Worm (Caenorhabditis elegans) whole organism, L2 larva: ENCODE results near the gene pals-25.

ENCODE experiments used
- R02D3.7 ChIP-seq: fragments of 150-350 bp; optimal IDR thresholded peaks from 2 replicates; lab custom pipeline; 2014; ENCODE audit warnings: missing biosample characterization, missing genetic modification characterization
- Y55F3AM.14 ChIP-seq: fragments of 200-800 bp; sonication (Bioruptor generic); optimal IDR thresholded peaks from 2 replicates; lab custom pipeline; 2018; ENCODE audit warnings: mild to moderate bottlenecking, missing genetic modification characterization, missing compliant biosample characterization
- blmp-1 ChIP-seq: sonication (generic microtip); optimal IDR thresholded peaks from 2 replicates; lab custom pipeline; 2017; ENCODE audit warnings: missing genetic modification characterization, mild to moderate bottlenecking, missing compliant biosample characterization, antibody characterized with exemption, moderate library complexity; ENCODE audit not compliant: insufficient read depth
- ceh-82 ChIP-seq: fragments of 150-350 bp; optimal IDR thresholded peaks from 2 replicates; lab custom pipeline; 2014; ENCODE audit warnings: missing biosample characterization, missing genetic modification characterization
- egl-27 ChIP-seq: sonication (generic microtip); optimal IDR thresholded peaks from 3 replicates; lab custom pipeline; 2017; ENCODE audit warnings: missing biosample characterization, missing genetic modification reagents, missing genetic modification characterization
- elt-1 ChIP-seq: fragments of 150-350 bp; optimal IDR thresholded peaks from 2 replicates; lab custom pipeline; 2014; ENCODE audit warnings: missing biosample characterization, missing genetic modification characterization
- lin-13 ChIP-seq: fragments of 150-350 bp; optimal IDR thresholded peaks from 2 replicates; lab custom pipeline; 2014; ENCODE audit warnings: missing biosample characterization, missing genetic modification reagents, missing genetic modification characterization
- mab-5 ChIP-seq: fragments of 150-350 bp; optimal IDR thresholded peaks from 2 replicates; lab custom pipeline; 2014; ENCODE audit warnings: missing biosample characterization, missing genetic modification characterization
- nhr-12 ChIP-seq: fragments of 150-350 bp; optimal IDR thresholded peaks from 2 replicates; lab custom pipeline; 2014; ENCODE audit warnings: missing biosample characterization, missing genetic modification characterization
- skn-1 ChIP-seq: sonication (generic microtip); optimal IDR thresholded peaks from 2 replicates; lab custom pipeline; 2017; ENCODE audit warnings: missing biosample characterization, missing genetic modification characterization
- unc-39 ChIP-seq: fragments of 150-350 bp; optimal IDR thresholded peaks from 2 replicates; lab custom pipeline; 2014; ENCODE audit warnings: missing biosample characterization, missing genetic modification characterization
- unc-55 ChIP-seq: fragments of 150-350 bp; sonication (generic microtip); optimal IDR thresholded peaks from 3 replicates; lab custom pipeline; 2014; ENCODE audit warnings: missing biosample characterization, missing genetic modification reagents, missing genetic modification characterization
- zag-1 ChIP-seq: fragments of 150-350 bp; optimal IDR thresholded peaks from 2 replicates; lab custom pipeline; 2014; ENCODE audit warnings: missing biosample characterization, missing genetic modification characterization

DNA sequence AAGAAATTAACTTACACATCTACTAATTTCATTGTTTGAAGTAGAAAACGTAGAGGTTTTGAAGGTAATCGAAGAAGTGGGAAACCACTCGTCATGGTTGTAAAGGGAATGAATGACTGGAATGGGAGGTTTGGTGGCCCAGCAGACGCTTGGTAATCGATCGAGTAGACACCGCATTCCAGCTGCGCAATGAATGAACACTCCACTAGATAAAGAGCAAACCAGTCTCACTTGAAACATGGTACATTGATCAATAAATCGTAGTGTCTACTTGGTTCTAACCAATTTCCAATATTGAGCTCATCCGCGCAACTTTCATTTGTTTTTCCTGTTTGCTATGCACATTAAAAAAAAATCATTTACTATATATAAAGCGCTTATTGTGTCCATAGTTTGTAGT lies 12.1 kb downstream of the pals-25 start, which contains the start of gene fbxb-84:
- TF ChIP-seq lin-13 (GFP tag; lab: Kevin White, UChicago) = no peak
- TF ChIP-seq R02D3.7 (tag; lab: Kevin White, UChicago) = no peak
- no peak for TF ChIP-seq egl-27 (tag; lab: Kevin White, UChicago)
- TF ChIP-seq ceh-82 (tag; lab: Kevin White, UChicago) = no peak
- TF ChIP-seq Y55F3AM.14 = no peak
- TF ChIP-seq elt-1 = no peak
- TF ChIP-seq skn-1 (tag; lab: Kevin White, UChicago) = no peak
- no peak for TF ChIP-seq blmp-1 (tag; lab: Kevin White, UChicago)
- TF ChIP-seq unc-39 (tag; lab: Kevin White, UChicago) = no peak
- no peak for TF ChIP-seq nhr-12 (tag; lab: Kevin White, UChicago)
- TF ChIP-seq unc-55 (GFP tag; lab: Kevin White, UChicago) = no peak
- no peak for TF ChIP-seq mab-5 (tag; lab: Kevin White, UChicago)
- TF ChIP-seq zag-1 (tag; lab: Kevin White, UChicago) = no peak
